Fruit fly (Drosophila melanogaster) whole organism, adult: ENCODE measurements around the gene CG7714.

Experiments used
- CG11617 ChIP-seq: fragments of 200-800 bp; sonication (Bioruptor generic); optimal IDR thresholded peaks from 2 replicates; lab custom pipeline; 2017; ENCODE audit warnings: mild to moderate bottlenecking, missing biosample characterization, missing genetic modification reagents, missing genetic modification characterization
- CG12768 ChIP-seq: fragments of 200-800 bp; sonication (Bioruptor generic); optimal IDR thresholded peaks from 2 replicates; lab custom pipeline; 2017; ENCODE audit warnings: missing biosample characterization, missing genetic modification characterization, mild to moderate bottlenecking, moderate library complexity, missing genetic modification reagents
- CG14711 ChIP-seq: fragments of 200-800 bp; sonication (Bioruptor generic); optimal IDR thresholded peaks from 2 replicates; lab custom pipeline; 2018; ENCODE audit warnings: missing biosample characterization, mild to moderate bottlenecking, missing genetic modification characterization, moderate library complexity
- CG1620 ChIP-seq: fragments of 200-800 bp; sonication (Bioruptor generic); optimal IDR thresholded peaks from 2 replicates; lab custom pipeline; 2016; ENCODE audit warnings: missing biosample characterization, missing genetic modification characterization
- CG33017 ChIP-seq: fragments of 200-800 bp; sonication (Bioruptor generic); optimal IDR thresholded peaks from 2 replicates; lab custom pipeline; 2018; ENCODE audit warnings: missing biosample characterization, mild to moderate bottlenecking, missing genetic modification characterization, moderate library complexity
- CG5204 ChIP-seq: fragments of 200-800 bp; sonication (Bioruptor generic); optimal IDR thresholded peaks from 2 replicates; lab custom pipeline; 2016; ENCODE audit warnings: missing biosample characterization, missing genetic modification characterization
- CG7045 ChIP-seq: fragments of 200-800 bp; sonication (Bioruptor generic); optimal IDR thresholded peaks from 2 replicates; lab custom pipeline; 2017; ENCODE audit warnings: missing biosample characterization, mild to moderate bottlenecking, missing genetic modification characterization
- CG7101 ChIP-seq: fragments of 200-800 bp; sonication (Bioruptor generic); optimal IDR thresholded peaks from 2 replicates; lab custom pipeline; 2018; ENCODE audit warnings: missing biosample characterization, mild to moderate bottlenecking, missing genetic modification characterization, moderate library complexity
- Clk ChIP-seq: fragments of 200-800 bp; sonication (Bioruptor generic); optimal IDR thresholded peaks from 2 replicates; lab custom pipeline; 2017; ENCODE audit warnings: missing biosample characterization, missing genetic modification characterization
- Crg-1 ChIP-seq: fragments of 200-800 bp; sonication (Bioruptor generic); optimal IDR thresholded peaks from 2 replicates; lab custom pipeline; 2016; ENCODE audit warnings: missing biosample characterization, missing genetic modification characterization
- Hr96 ChIP-seq: fragments of 200-800 bp; sonication (Bioruptor generic); optimal IDR thresholded peaks from 2 replicates; lab custom pipeline; 2016; ENCODE audit warnings: missing biosample characterization, missing genetic modification characterization
- Mnt ChIP-seq: fragments of 200-800 bp; sonication (Bioruptor generic); optimal IDR thresholded peaks from 2 replicates; lab custom pipeline; 2016; ENCODE audit warnings: missing biosample characterization, mild to moderate bottlenecking, missing genetic modification characterization
- bab1 ChIP-seq: fragments of 200-800 bp; sonication (Bioruptor generic); optimal IDR thresholded peaks from 3 replicates; lab custom pipeline; 2019; ENCODE audit warnings: missing biosample characterization, mild to moderate bottlenecking, missing genetic modification characterization, moderate library complexity
- cic ChIP-seq: fragments of 200-800 bp; sonication (Bioruptor generic); optimal IDR thresholded peaks from 2 replicates; lab custom pipeline; 2017; ENCODE audit warnings: missing biosample characterization, mild to moderate bottlenecking, missing genetic modification characterization, moderate library complexity
- cnc ChIP-seq, 2 experiments: fragments of >200 bp; optimal IDR thresholded peaks; 2 replicates each; lab custom pipeline; 2017
- kay ChIP-seq: fragments of 200-800 bp; sonication (Bioruptor generic); peaks from one replicate; lab custom pipeline; 2016; ENCODE audit warnings: missing biosample characterization, missing genetic modification characterization, borderline replicate concordance
- ovo ChIP-seq: fragments of 200-800 bp; sonication (Bioruptor generic); optimal IDR thresholded peaks from 2 replicates; lab custom pipeline; 2016; ENCODE audit warnings: missing biosample characterization, missing genetic modification characterization
- pad ChIP-seq: fragments of 200-800 bp; sonication (Bioruptor generic); optimal IDR thresholded peaks from 3 replicates; lab custom pipeline; 2017; ENCODE audit warnings: missing biosample characterization, missing genetic modification characterization, mild to moderate bottlenecking, moderate library complexity, missing genetic modification reagents
- tj ChIP-seq: fragments of 200-800 bp; sonication (Bioruptor generic); optimal IDR thresholded peaks from 3 replicates; lab custom pipeline; 2017; ENCODE audit warnings: missing biosample characterization, mild to moderate bottlenecking, missing genetic modification characterization, moderate library complexity
- toe ChIP-seq: fragments of 200-800 bp; sonication (Bioruptor generic); optimal IDR thresholded peaks from 2 replicates; lab custom pipeline; 2016; ENCODE audit warnings: missing biosample characterization, missing genetic modification characterization

Gene CG7714

dm6 chr3R:18732381-18732780, 6.1 kb upstream of the CG7714 start, which contains the start of gene CG14302:
Gene CG14302, plus strand, starts transcription at chr3R:18732681.
- TF ChIP-seq CG5204 (no peak), CG1620 (no peak), bab1 (GFP tag; lab: Kevin White, UChicago) (no peak), pad (GFP tag; lab: Kevin White, UChicago) (no peak), Clk (GFP tag; lab: Kevin White, UChicago) (no peak), toe (GFP tag; lab: Kevin White, UChicago) (no peak), CG12768 (GFP tag; lab: Kevin White, UChicago) (no peak), cnc (optimal IDR thresholded peaks at IDR 0.05; lab: Kevin White, UChicago) (no peak), Crg-1 (no peak), Hr96 (no peak), CG14711 (tag; lab: Kevin White, UChicago) (no peak), tj (GFP tag; lab: Kevin White, UChicago) (no peak), cic (GFP tag; lab: Kevin White, UChicago) (no peak), CG11617 (GFP tag; lab: Kevin White, UChicago) (no peak), Mnt (GFP tag; lab: Kevin White, UChicago) (no peak), CG33017 (tag; lab: Kevin White, UChicago) (no peak), ovo (GFP tag; lab: Kevin White, UChicago) (no peak), kay (GFP tag; lab: Kevin White, UChicago) (no peak), CG7045 (GFP tag; lab: Kevin White, UChicago) (no peak)

dm6 chr3R:18731241-18731640, 5.0 kb upstream of the CG7714 start:
- TF ChIP-seq pad (GFP tag; lab: Kevin White, UChicago) (peak; percentile 91), tj (GFP tag; lab: Kevin White, UChicago) (no peak)

- no peak for TF ChIP-seq CG14711 (tag; lab: Kevin White, UChicago)
- TF ChIP-seq bab1 (GFP tag; lab: Kevin White, UChicago) = no peak
- no peak for TF ChIP-seq cnc (optimal IDR thresholded peaks at IDR 0.05; lab: Kevin White, UChicago)
- TF ChIP-seq Mnt (GFP tag; lab: Kevin White, UChicago) = no peak
- TF ChIP-seq Hr96 = no peak
- TF ChIP-seq Clk (GFP tag; lab: Kevin White, UChicago) = no peak
These were observed 2.1 kb upstream of the CG7714 start, which contains the start of gene CG7715 for dm6 chr3R:18728368-18728767. Gene CG7715, minus strand, starts transcription at chr3R:18728468.

dm6 chr3R:18722490-18722889, 3.7 kb downstream of the CG7714 start, which contains the start of gene CG34283:
Gene CG34283, minus strand, starts transcription at chr3R:18722590.
- TF ChIP-seq pad (GFP tag; lab: Kevin White, UChicago) (no peak), cnc (optimal IDR thresholded peaks at IDR 0.05; lab: Kevin White, UChicago) (no peak), cic (GFP tag; lab: Kevin White, UChicago) (no peak), CG1620 (no peak), toe (GFP tag; lab: Kevin White, UChicago) (no peak), Clk (GFP tag; lab: Kevin White, UChicago) (no peak), CG12768 (GFP tag; lab: Kevin White, UChicago) (no peak), Mnt (GFP tag; lab: Kevin White, UChicago) (no peak)

- TF ChIP-seq CG7101 (tag; lab: Kevin White, UChicago) (no peak), cic (GFP tag; lab: Kevin White, UChicago) (no peak), CG5204 (no peak), Mnt (GFP tag; lab: Kevin White, UChicago) (no peak), kay (GFP tag; lab: Kevin White, UChicago) (no peak), pad (GFP tag; lab: Kevin White, UChicago) (no peak)
These were observed 4.9 kb downstream of the CG7714 start for dm6 chr3R:18721368-18721767.

- TF ChIP-seq Hr96 (peak; percentile 37), toe (GFP tag; lab: Kevin White, UChicago) (peak; percentile 2), Clk (GFP tag; lab: Kevin White, UChicago) (no peak), CG5204 (peak; percentile 29), CG12768 (GFP tag; lab: Kevin White, UChicago) (peak; percentile 17), CG33017 (tag; lab: Kevin White, UChicago) (peak; percentile 36), CG7101 (tag; lab: Kevin White, UChicago) (peak; percentile 10), kay (GFP tag; lab: Kevin White, UChicago) (no peak), CG1620 (no peak), CG11617 (GFP tag; lab: Kevin White, UChicago) (no peak), ovo (GFP tag; lab: Kevin White, UChicago) (no peak), CG7045 (GFP tag; lab: Kevin White, UChicago) (peak; percentile 26), CG14711 (tag; lab: Kevin White, UChicago) (no peak)
These were observed 6.4 kb downstream of the CG7714 start for dm6 chr3R:18719767-18720341.

- no peak for TF ChIP-seq CG14711 (tag; lab: Kevin White, UChicago)
- TF ChIP-seq toe (GFP tag; lab: Kevin White, UChicago) = no peak
- TF ChIP-seq CG33017 (tag; lab: Kevin White, UChicago) = no peak
- no peak for TF ChIP-seq Crg-1
- TF ChIP-seq tj (GFP tag; lab: Kevin White, UChicago) = no peak
- TF ChIP-seq cic (GFP tag; lab: Kevin White, UChicago) = no peak
- TF ChIP-seq CG1620 = no peak
- TF ChIP-seq Clk (GFP tag; lab: Kevin White, UChicago) = no peak
- TF ChIP-seq CG12768 (GFP tag; lab: Kevin White, UChicago) = no peak
- no peak for TF ChIP-seq pad (GFP tag; lab: Kevin White, UChicago)
- no peak for TF ChIP-seq CG5204
These were observed 18.7 kb downstream of the CG7714 start for dm6 chr3R:18707492-18707891.
